Worm (Caenorhabditis elegans) whole organism, early embryonic: ENCODE results near the gene R07B1.13.

Source experiments
- B0310.2 ChIP-seq: sonication (generic microtip); optimal IDR thresholded peaks from 2 replicates; lab custom pipeline; 2016; ENCODE audit warnings: mild to moderate bottlenecking, missing genetic modification characterization, missing compliant biosample characterization
- ets-7 ChIP-seq: sonication (generic microtip); optimal IDR thresholded peaks from 2 replicates; lab custom pipeline; 2016; ENCODE audit warnings: missing genotype, missing genetic modification characterization, missing compliant biosample characterization
- hmg-4 ChIP-seq: fragments of 200-800 bp; sonication (Bioruptor generic); optimal IDR thresholded peaks from 2 replicates; lab custom pipeline; 2018; ENCODE audit warnings: mild to moderate bottlenecking, missing genetic modification characterization, missing compliant biosample characterization
- hnd-1 ChIP-seq: sonication (generic microtip); optimal IDR thresholded peaks from 2 replicates; lab custom pipeline; 2016; ENCODE audit warnings: missing genetic modification characterization, missing compliant biosample characterization
- scrt-1 ChIP-seq: fragments of 200-800 bp; sonication (Bioruptor generic); IDR thresholded peaks from 2 replicates; pipeline ENCODE4 v1.3.6; 2022; ENCODE audit warnings: missing genetic modification characterization, missing compliant biosample characterization

DNA sequence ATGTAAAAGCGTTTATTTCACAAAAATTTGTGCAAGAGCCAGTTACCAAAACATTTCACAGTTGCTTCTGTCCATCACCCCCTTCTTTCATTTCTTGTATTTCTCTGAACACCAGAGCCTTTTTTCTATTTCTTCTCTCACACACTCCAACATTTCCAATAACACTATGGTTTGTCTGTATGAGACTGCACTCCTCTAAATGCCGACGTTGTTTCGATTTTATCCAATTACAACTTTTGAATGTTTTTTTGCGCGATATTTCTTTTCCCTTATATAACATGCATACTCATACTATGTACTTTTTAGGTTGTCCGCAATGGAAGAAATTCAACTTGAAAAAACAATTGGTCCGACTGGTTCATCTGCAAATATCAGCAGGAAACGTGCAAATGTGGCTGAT lies 36.2 kb downstream of the R07B1.13 start, which contains the start of gene F21G4.5:
- TF ChIP-seq scrt-1 (GFP tag; lab: Robert Waterston, UW): no peak
- TF ChIP-seq ets-7: no peak
- no peak for TF ChIP-seq B0310.2 (tag; lab: Kevin White, UChicago)
- no peak for TF ChIP-seq hnd-1
- TF ChIP-seq hmg-4 (GFP tag; lab: Kevin White, UChicago): no peak
